Worm (Caenorhabditis elegans): ENCODE measurements around the gene srh-268.

Gene srh-268

DNA sequence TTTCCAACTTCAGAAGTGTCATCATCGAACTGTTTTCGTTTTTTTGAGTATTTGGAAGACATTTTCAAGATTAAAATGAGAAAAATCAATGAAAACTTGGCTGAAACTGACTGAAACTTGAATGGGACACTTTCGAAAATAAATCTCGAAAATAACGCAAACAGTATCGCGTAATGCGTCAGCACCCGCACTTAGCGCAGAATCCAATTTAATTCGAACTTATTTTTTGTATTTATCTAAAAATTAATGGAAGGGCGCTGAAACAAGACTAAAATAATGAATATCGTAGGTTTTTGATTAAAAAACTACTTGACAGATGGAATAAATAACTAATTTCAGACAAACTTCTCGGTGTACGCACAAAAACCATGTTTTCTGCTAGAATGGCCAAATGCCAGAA lies 36.4 kb downstream of the srh-268 start, which contains the start of the genes snu-66 and ints-9 (continued):
- TF ChIP-seq hmg-1.2 (GFP tag; IDR thresholded peaks at IDR 0.05) (no peak), snpc-3.4 (tag; optimal IDR thresholded peaks at IDR 0.05) (no peak), ZK185.1 (tag; optimal IDR thresholded peaks at IDR 0.05; ENCODE audit: poor library complexity, severe bottlenecking) (peak; percentile 46), zfh-2 (GFP tag; conservative IDR thresholded peaks at IDR 0.05) (no peak), K12H6.12 (tag; optimal IDR thresholded peaks at IDR 0.05) (no peak), ztf-18 (tag; optimal IDR thresholded peaks at IDR 0.05) (peak; percentile 93), somi-1 (GFP tag; optimal IDR thresholded peaks at IDR 0.05) (no peak), lsy-27 (tag; optimal IDR thresholded peaks at IDR 0.05; ENCODE audit: borderline replicate concordance, insufficient read depth) (no peak), efl-1 (GFP tag; optimal IDR thresholded peaks at IDR 0.05) (no peak), ceh-58 (GFP tag; IDR thresholded peaks at IDR 0.05) (no peak), nfyb-1 (GFP tag; IDR thresholded peaks at IDR 0.05) (no peak), hrde-1 (tag; optimal IDR thresholded peaks at IDR 0.05; ENCODE audit: borderline replicate concordance) (no peak), D2030.7 (GFP tag; IDR thresholded peaks at IDR 0.05) (no peak), lsl-1 (GFP tag; optimal IDR thresholded peaks at IDR 0.05) (peak; percentile 41), lin-35 (GFP tag; optimal IDR thresholded peaks at IDR 0.05) (peak in 1 of 3 experiments; percentile 75), F22D6.2 (tag; optimal IDR thresholded peaks at IDR 0.05) (no peak), nfya-1 (tag; optimal IDR thresholded peaks at IDR 0.05; ENCODE audit: borderline replicate concordance, insufficient read depth) (no peak), atf-7 (tag; optimal IDR thresholded peaks at IDR 0.05) (no peak), lin-54 (GFP tag; optimal IDR thresholded peaks at IDR 0.05) (peak; percentile 48), Y53F4B.3 (GFP tag; IDR thresholded peaks at IDR 0.05) (no peak), tbp1 (GFP tag; optimal IDR thresholded peaks at IDR 0.05) (peak; percentile 15)

DNA sequence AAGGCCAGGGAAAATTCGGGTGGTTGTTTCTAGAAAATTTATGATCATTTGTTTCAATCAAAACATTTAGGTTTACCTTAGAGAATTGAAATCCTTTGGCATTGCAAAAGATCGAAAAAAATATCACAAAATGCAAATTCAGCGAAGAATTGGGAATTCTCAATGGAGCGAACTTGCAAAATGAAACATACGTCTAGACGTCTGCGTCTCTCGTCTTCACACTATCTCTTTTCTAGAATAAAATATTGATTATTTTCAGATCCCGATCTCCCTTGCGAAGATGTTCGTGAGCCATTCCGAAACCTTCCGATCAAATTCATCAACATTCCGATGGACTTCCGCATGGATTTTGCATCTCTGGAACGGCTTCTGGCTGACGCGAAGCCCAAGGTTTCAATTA lies 41.3 kb downstream of the srh-268 start, which contains the start of gene ets-6:
Gene ets-6 (minus strand): TSS at position 169 of the 400 bp plus-strand sequence.
- no peak for TF ChIP-seq akir-1 (GFP tag; optimal IDR thresholded peaks at IDR 0.05)
- TF ChIP-seq nhr-80 (tag; optimal IDR thresholded peaks at IDR 0.05), result no peak
- TF ChIP-seq repo-1 (tag; optimal IDR thresholded peaks at IDR 0.05), result no peak
- TF ChIP-seq cebp-1 (GFP tag; IDR thresholded peaks at IDR 0.05), result no peak
- TF ChIP-seq cebp-1 (tag; optimal IDR thresholded peaks at IDR 0.05), result peak; percentile 17
- TF ChIP-seq lin-40 (tag; optimal IDR thresholded peaks at IDR 0.05), result peak; percentile 21
- peak; percentile 91 for TF ChIP-seq hmg-1.2 (GFP tag; IDR thresholded peaks at IDR 0.05)
- peak; percentile 17 for TF ChIP-seq snpc-3.4 (tag; optimal IDR thresholded peaks at IDR 0.05)
- TF ChIP-seq nfya-1 (tag; optimal IDR thresholded peaks at IDR 0.05; ENCODE audit: borderline replicate concordance, insufficient read depth), result no peak
- TF ChIP-seq nfya-2 (GFP tag; IDR thresholded peaks at IDR 0.05), result no peak
- TF ChIP-seq ama-1 (optimal IDR thresholded peaks at IDR 0.05), result no peak
- TF ChIP-seq ama-1 (GFP tag; optimal IDR thresholded peaks at IDR 0.05), result no peak
- TF ChIP-seq mcd-1 (GFP tag; IDR thresholded peaks at IDR 0.05), result peak; percentile 93
- TF ChIP-seq athp-1 (tag; optimal IDR thresholded peaks at IDR 0.05), result peak; percentile 14
- TF ChIP-seq tbp1 (GFP tag; optimal IDR thresholded peaks at IDR 0.05), result peak; percentile 4
- 0 out of 2 replicates have a peak, but pooled peaks have one; percentile 10 for TF ChIP-seq B0336.3 (GFP tag; IDR thresholded peaks at IDR 0.05)
- no peak for TF ChIP-seq aptf-3 (GFP tag; IDR thresholded peaks at IDR 0.05)
- TF ChIP-seq dox-1 (GFP tag; IDR thresholded peaks at IDR 0.05), result peak; percentile 56
- TF ChIP-seq K11D2.4 (GFP tag; IDR thresholded peaks at IDR 0.05), result no peak
- TF ChIP-seq ceh-58 (GFP tag; IDR thresholded peaks at IDR 0.05), result no peak
- no peak for TF ChIP-seq fkh-3 (tag; optimal IDR thresholded peaks at IDR 0.05)
- peak; percentile 45; the same call in 1 of the 2 replicates for TF ChIP-seq madf-6 (GFP tag; IDR thresholded peaks at IDR 0.05)
- no peak for TF ChIP-seq pha-4 (tag; optimal IDR thresholded peaks at IDR 0.05)
- TF ChIP-seq attf-5 (GFP tag; optimal IDR thresholded peaks at IDR 0.05), result peak; percentile 78
- TF ChIP-seq ekl-4 (GFP tag; IDR thresholded peaks at IDR 0.05), result peak; percentile 25; the same call in 1 of the 2 replicates
- TF ChIP-seq lin-54 (GFP tag; optimal IDR thresholded peaks at IDR 0.05), result peak; percentile 22
- no peak for TF ChIP-seq mes-4 (tag; optimal IDR thresholded peaks at IDR 0.05)
- TF ChIP-seq lsl-1 (GFP tag; optimal IDR thresholded peaks at IDR 0.05), result peak; percentile 33
- TF ChIP-seq xnd-1 (tag; optimal IDR thresholded peaks at IDR 0.05), result no peak
- TF ChIP-seq rcor-1 (GFP tag; IDR thresholded peaks at IDR 0.05), result peak; percentile 61
- peak; percentile 10 for TF ChIP-seq efl-1 (GFP tag; optimal IDR thresholded peaks at IDR 0.05)
- no peak for TF ChIP-seq ztf-28 (GFP tag; IDR thresholded peaks at IDR 0.05)
- peak; percentile 65 for TF ChIP-seq ztf-18 (tag; optimal IDR thresholded peaks at IDR 0.05)
- TF ChIP-seq ceh-91 (GFP tag; IDR thresholded peaks at IDR 0.05), result no peak; the same call in 1 of the 2 replicates
- peak; percentile 34; the same call in 1 of the 2 replicates for TF ChIP-seq D2030.7 (GFP tag; IDR thresholded peaks at IDR 0.05)
- TF ChIP-seq dpl-1 (GFP tag; optimal IDR thresholded peaks at IDR 0.05), result no peak
